Worm (Caenorhabditis elegans): ENCODE measurements around the gene wrt-9.

ce11 chrX:1602548-1602947 is 26.1 kb downstream of the wrt-9 start:
- no peak for TF ChIP-seq unc-62 (GFP tag; optimal IDR thresholded peaks at IDR 0.05)
- TF ChIP-seq fkh-10 (GFP tag; optimal IDR thresholded peaks at IDR 0.05), result no peak
- no peak for TF ChIP-seq tbx-2 (tag; optimal IDR thresholded peaks at IDR 0.05)
- TF ChIP-seq snpc-4 (tag; optimal IDR thresholded peaks at IDR 0.05), result no peak
- no peak for TF ChIP-seq nhr-76 (tag; optimal IDR thresholded peaks at IDR 0.05)
- no peak for TF ChIP-seq lin-15B (tag; optimal IDR thresholded peaks at IDR 0.05)
- TF ChIP-seq jun-1 (tag; optimal IDR thresholded peaks at IDR 0.05), result no peak
- no peak for TF ChIP-seq elt-3 (tag; optimal IDR thresholded peaks at IDR 0.05)
- TF ChIP-seq egl-27 (tag; optimal IDR thresholded peaks at IDR 0.05), result no peak
- no peak for TF ChIP-seq nhr-12 (tag; optimal IDR thresholded peaks at IDR 0.05)
- no peak for TF ChIP-seq sea-2 (GFP tag; optimal IDR thresholded peaks at IDR 0.05)
- no peak for TF ChIP-seq ztf-11 (tag; optimal IDR thresholded peaks at IDR 0.05)

All from whole organism, L3 larva.